Worm (Caenorhabditis elegans) whole organism, dauer: ENCODE data around the gene pgm-1.
"Not testable (repeated sequence)": the region's sequence is repeated elsewhere in the genome, so short reads cannot be mapped to it uniquely, and the experiment has no call there.

ENCODE experiments used
- unc-62 ChIP-seq: sonication (generic microtip); optimal IDR thresholded peaks from 2 replicates; lab custom pipeline; 2017; ENCODE audit warnings: missing biosample characterization, missing genetic modification reagents, missing genetic modification characterization

The pgm-1 gene

ce11 chrII:4904778-4905177, 15.5 kb downstream of the pgm-1 start, which contains the start of gene btbd-10:
TSS of gene btbd-10 (plus strand) at chrII:4905008.
- TF ChIP-seq unc-62 (GFP tag; lab: Kevin White, UChicago): no peak

- TF ChIP-seq unc-62 (GFP tag; lab: Kevin White, UChicago): no peak
Measured at ce11 chrII:4905331-4905730, 16.1 kb downstream of the pgm-1 start.

- no peak for TF ChIP-seq unc-62 (GFP tag; lab: Kevin White, UChicago)
Measured at ce11 chrII:4905883-4906282, 16.6 kb downstream of the pgm-1 start.

- TF ChIP-seq unc-62 (GFP tag; lab: Kevin White, UChicago): no peak
Measured at ce11 chrII:4908160-4908559, 18.9 kb downstream of the pgm-1 start.

- TF ChIP-seq unc-62 (GFP tag; lab: Kevin White, UChicago): no peak
Measured at ce11 chrII:4914214-4914613, 25.0 kb downstream of the pgm-1 start, which contains the start of gene R05F9.11. TSS of gene R05F9.11 (minus strand) at chrII:4914218.

- TF ChIP-seq unc-62 (GFP tag; lab: Kevin White, UChicago): no peak
Measured at ce11 chrII:4915572-4915971, 26.3 kb downstream of the pgm-1 start.

- not testable (repeated sequence) for TF ChIP-seq unc-62 (GFP tag; lab: Kevin White, UChicago)
Measured at ce11 chrII:4916462-4916861, 27.2 kb downstream of the pgm-1 start, which contains the start of gene msp-31. TSS of gene msp-31 (minus strand) at chrII:4916562.

- no peak for TF ChIP-seq unc-62 (GFP tag; lab: Kevin White, UChicago)
Measured at ce11 chrII:4918501-4919021, 29.3 kb downstream of the pgm-1 start.

- no peak for TF ChIP-seq unc-62 (GFP tag; lab: Kevin White, UChicago)
Measured at ce11 chrII:4920608-4921007, 31.4 kb downstream of the pgm-1 start.

ce11 chrII:4924729-4925128, 35.5 kb downstream of the pgm-1 start:
- TF ChIP-seq unc-62 (GFP tag; lab: Kevin White, UChicago): no peak

ce11 chrII:4925198-4925764, 36.0 kb downstream of the pgm-1 start, which contains the start of gene aagr-2:
TSS of gene aagr-2 (minus strand) at chrII:4925248.
- TF ChIP-seq unc-62 (GFP tag; lab: Kevin White, UChicago): no peak

- TF ChIP-seq unc-62 (GFP tag; lab: Kevin White, UChicago): no peak
Measured at ce11 chrII:4931286-4931685, 42.0 kb downstream of the pgm-1 start.

- TF ChIP-seq unc-62 (GFP tag; lab: Kevin White, UChicago): not testable (repeated sequence)
Measured at ce11 chrII:4932727-4933126, 43.5 kb downstream of the pgm-1 start, which contains the start of gene msp-152. TSS of gene msp-152 (plus strand) at chrII:4933027.

- no peak for TF ChIP-seq unc-62 (GFP tag; lab: Kevin White, UChicago)
Measured at ce11 chrII:4934954-4935353, 45.7 kb downstream of the pgm-1 start, which contains the start of gene gst-30. TSS of gene gst-30 (minus strand) at chrII:4935054.

ce11 chrII:4935518-4935917, 46.3 kb downstream of the pgm-1 start, which contains the start of gene ZK546.5:
TSS of gene ZK546.5 (plus strand) at chrII:4935818.
- TF ChIP-seq unc-62 (GFP tag; lab: Kevin White, UChicago): no peak

ce11 chrII:4937743-4938142, 48.5 kb downstream of the pgm-1 start, which contains the start of gene ZK546.4:
TSS of gene ZK546.4 (plus strand) at chrII:4938043.
- TF ChIP-seq unc-62 (GFP tag; lab: Kevin White, UChicago): no peak
